Fruit fly (Drosophila melanogaster): ENCODE measurements around the gene Reph.

The Reph gene

DNA sequence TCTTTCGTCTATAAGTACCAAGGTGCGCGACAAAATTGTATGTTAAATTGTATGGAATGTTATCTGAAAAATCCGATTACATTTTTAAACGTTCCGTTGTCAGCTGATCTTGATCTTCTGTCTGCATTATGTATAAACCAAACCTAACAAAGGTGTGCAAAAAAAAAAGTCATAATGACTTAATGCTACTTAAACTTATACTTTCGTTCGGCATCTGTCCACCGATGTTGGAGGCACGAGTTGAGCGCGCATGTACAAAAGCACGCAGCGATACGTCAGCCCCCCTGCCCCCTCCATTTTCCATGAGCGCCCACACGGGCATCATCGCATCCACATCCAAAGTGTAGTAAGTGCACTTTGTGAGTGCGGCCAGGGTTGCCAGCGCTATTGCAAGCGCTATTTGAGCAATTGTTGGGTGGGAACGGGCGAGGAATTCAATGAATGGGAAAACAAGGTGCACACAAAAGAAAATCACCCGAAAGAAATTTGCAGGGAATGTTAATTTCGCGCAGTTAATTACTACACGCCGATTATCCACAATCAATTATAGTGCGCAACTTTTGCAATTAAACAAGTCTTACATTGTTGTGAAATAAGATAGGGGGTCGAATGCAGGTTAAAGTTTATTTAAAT lies 1.4 kb downstream of the Reph start (continued):
- TF ChIP-seq Sin3A (optimal IDR thresholded peaks at IDR 0.05) (no peak), NK7.1 (GFP tag; optimal IDR thresholded peaks at IDR 0.05) (peak; percentile 97), NC2β (GFP tag; optimal IDR thresholded peaks at IDR 0.05) (peak; percentile 94), toy (GFP tag; IDR thresholded peaks at IDR 0.05) (peak; percentile 91), al (GFP tag; IDR thresholded peaks at IDR 0.05) (peak; percentile 89), CG12391 (tag; optimal IDR thresholded peaks at IDR 0.05) (peak; percentile 98), en (GFP tag; optimal IDR thresholded peaks at IDR 0.05) (peak; percentile 98), CG10979 (tag; optimal IDR thresholded peaks at IDR 0.05) (peak; percentile 98), CG1792 (GFP tag; optimal IDR thresholded peaks at IDR 0.05) (peak; percentile 97), ind (GFP tag; optimal IDR thresholded peaks at IDR 0.05) (peak; percentile 98), CG3065 (GFP tag; optimal IDR thresholded peaks at IDR 0.05) (peak; percentile 86), CG6765 (GFP tag; optimal IDR thresholded peaks at IDR 0.05) (peak; percentile 97), CG10462 (GFP tag; optimal IDR thresholded peaks at IDR 0.05) (peak; percentile 93), Lpt (GFP tag; optimal IDR thresholded peaks at IDR 0.05) (no peak), pros (GFP tag; optimal IDR thresholded peaks at IDR 0.05) (peak; percentile 78), CG5180 (GFP tag; optimal IDR thresholded peaks at IDR 0.05) (peak; percentile 94), CG17802 (tag; optimal IDR thresholded peaks at IDR 0.05) (peak; percentile 93), Elba2 (GFP tag; optimal IDR thresholded peaks at IDR 0.05) (peak; percentile 30), CG33213 (GFP tag; optimal IDR thresholded peaks at IDR 0.05) (peak; percentile 98), p53 (GFP tag; optimal IDR thresholded peaks at IDR 0.05) (peak; percentile 94), CG31441 (GFP tag; IDR thresholded peaks at IDR 0.05) (peak; percentile 94), CG6791 (GFP tag; IDR thresholded peaks at IDR 0.05; ENCODE audit: partially characterized antibody) (no peak), CG11247 (GFP tag; IDR thresholded peaks at IDR 0.05) (peak; percentile 95), CG4617 (GFP tag; optimal IDR thresholded peaks at IDR 0.05; ENCODE audit: borderline replicate concordance) (peak; percentile 92), ara (GFP tag; IDR thresholded peaks at IDR 0.05) (peak; percentile 98), ab (GFP tag; optimal IDR thresholded peaks at IDR 0.05) (peak; percentile 93), sug (tag; optimal IDR thresholded peaks at IDR 0.05) (peak; percentile 96), CG1603 (tag; optimal IDR thresholded peaks at IDR 0.05) (peak; percentile 99), CG3995 (GFP tag; optimal IDR thresholded peaks at IDR 0.05) (peak; percentile 71), kay (GFP tag; optimal IDR thresholded peaks at IDR 0.05) (peak; percentile 92), CG2889 (GFP tag; IDR thresholded peaks at IDR 0.05) (peak; percentile 89), cg (GFP tag; optimal IDR thresholded peaks at IDR 0.05) (no peak), CG12769 (tag; optimal IDR thresholded peaks at IDR 0.05) (peak; percentile 99), CG13287 (GFP tag; IDR thresholded peaks at IDR 0.05; ENCODE audit: partially characterized antibody) (no peak), Trl (optimal IDR thresholded peaks at IDR 0.05) (no peak), Trl (GFP tag; optimal IDR thresholded peaks at IDR 0.05) (peak; percentile 98), jigr1 (GFP tag; IDR thresholded peaks at IDR 0.05) (peak; percentile 94), gfzf (GFP tag; optimal IDR thresholded peaks at IDR 0.05) (peak; percentile 24), repo (GFP tag; optimal IDR thresholded peaks at IDR 0.05) (peak; percentile 98), CG12219 (GFP tag; optimal IDR thresholded peaks at IDR 0.05) (peak; percentile 100), CG3726 (GFP tag; IDR thresholded peaks at IDR 0.05) (peak; percentile 95), CHES-1-like (GFP tag; optimal IDR thresholded peaks at IDR 0.05) (peak; percentile 98), tll (GFP tag; optimal IDR thresholded peaks at IDR 0.05) (peak in 1 of 2 experiments; percentile 64), CG11085 (GFP tag; IDR thresholded peaks at IDR 0.05) (peak; percentile 88), E2f2 (GFP tag; IDR thresholded peaks at IDR 0.05) (peak; percentile 87), B-H1 (GFP tag; IDR thresholded peaks at IDR 0.05) (peak; percentile 97), gce (GFP tag; IDR thresholded peaks at IDR 0.05) (peak; percentile 98), Dad (GFP tag; optimal IDR thresholded peaks at IDR 0.05) (peak; percentile 98), CG18262 (tag; optimal IDR thresholded peaks at IDR 0.05) (peak; percentile 99), Max (GFP tag; optimal IDR thresholded peaks at IDR 0.05) (peak; percentile 97), rib (GFP tag; IDR thresholded peaks at IDR 0.05) (peak; percentile 92)
